Worm (Caenorhabditis elegans) whole organism, midembryonic: ENCODE data around the gene nas-21.

ENCODE experiments used
- cog-1 ChIP-seq: sonication (generic microtip); optimal IDR thresholded peaks from 2 replicates; lab custom pipeline; 2016; ENCODE audit warnings: missing genetic modification characterization, missing compliant biosample characterization
- ref-1 ChIP-seq: fragments of 200-800 bp; sonication (Bioruptor generic); conservative IDR thresholded peaks from 2 replicates; pipeline ENCODE4 v1.3.6; 2022; ENCODE audit warnings: missing genetic modification reagents, missing genetic modification characterization, missing compliant biosample characterization
- tab-1 ChIP-seq: fragments of 200-800 bp; sonication (Bioruptor generic); IDR thresholded peaks from 2 replicates; pipeline ENCODE4 v1.3.6; 2022; ENCODE audit warnings: missing genetic modification characterization, missing compliant biosample characterization

- TF ChIP-seq cog-1 (tag; lab: Kevin White, UChicago) (no peak), ref-1 (GFP tag; lab: Robert Waterston, UW) (no peak), tab-1 (GFP tag; lab: Robert Waterston, UW) (no peak)
Observed at ce11 chrV:11508773-11509172, 36.4 kb downstream of the nas-21 start, which contains the start of gene ttll-5.
